Fruit fly (Drosophila melanogaster) whole organism, embryonic: Measurements from ENCODE around the gene prg.

ENCODE experiments used
- Abd-B ChIP-seq: fragments of 200-800 bp; sonication (Bioruptor generic); optimal IDR thresholded peaks from 2 replicates; lab custom pipeline; 2018; ENCODE audit warnings: missing biosample characterization, mild to moderate bottlenecking, missing genetic modification characterization, moderate library complexity
- Ada2b ChIP-seq: fragments of 200-800 bp; sonication (Bioruptor generic); IDR thresholded peaks from 2 replicates; pipeline ENCODE4 v1.3.6; 2022; ENCODE audit warnings: missing biosample characterization, missing genetic modification characterization
- Blimp-1 ChIP-seq: fragments of 200-800 bp; sonication (Bioruptor generic); optimal IDR thresholded peaks from 3 replicates; lab custom pipeline; 2018; ENCODE audit warnings: missing biosample characterization, missing genetic modification characterization, mild to moderate bottlenecking, moderate library complexity, missing genetic modification reagents
- CG10209 ChIP-seq: fragments of 200-800 bp; sonication (Bioruptor generic); optimal IDR thresholded peaks from 3 replicates; lab custom pipeline; 2017; ENCODE audit warnings: missing biosample characterization, mild to moderate bottlenecking, missing genetic modification characterization, missing genetic modification reagents
- CG10321 ChIP-seq: fragments of 200-800 bp; sonication (Bioruptor generic); IDR thresholded peaks from 2 replicates; pipeline ENCODE4 v1.3.6; 2022; ENCODE audit warnings: missing biosample characterization, missing genetic modification characterization
- CG10366 ChIP-seq: fragments of 200-800 bp; sonication (Bioruptor generic); IDR thresholded peaks from 2 replicates; pipeline ENCODE4 v1.3.6; 2022; ENCODE audit warnings: missing biosample characterization, missing genetic modification characterization
- CG10959 ChIP-seq: fragments of 200-800 bp; sonication (Bioruptor generic); IDR thresholded peaks from 2 replicates; pipeline ENCODE4 v1.3.6; 2022; ENCODE audit warnings: missing biosample characterization, missing genetic modification characterization
- CG12104 ChIP-seq: fragments of 200-800 bp; sonication (Bioruptor generic); optimal IDR thresholded peaks from 3 replicates; lab custom pipeline; 2016; ENCODE audit warnings: missing biosample characterization, missing genetic modification characterization
- CG12236 ChIP-seq: fragments of 200-800 bp; sonication (Bioruptor generic); optimal IDR thresholded peaks from 2 replicates; lab custom pipeline; 2016; ENCODE audit warnings: missing biosample characterization, missing genetic modification characterization
- CG12391 ChIP-seq: fragments of 200-800 bp; sonication (Bioruptor generic); optimal IDR thresholded peaks from 3 replicates; lab custom pipeline; 2018; ENCODE audit warnings: missing biosample characterization, mild to moderate bottlenecking, missing genetic modification characterization, moderate library complexity
- CG14710 ChIP-seq: fragments of 200-800 bp; sonication (Bioruptor generic); optimal IDR thresholded peaks from 3 replicates; lab custom pipeline; 2019; ENCODE audit warnings: missing biosample characterization, mild to moderate bottlenecking, missing genetic modification characterization, moderate library complexity
- CG2120 ChIP-seq: fragments of 200-800 bp; sonication (Bioruptor generic); optimal IDR thresholded peaks from 3 replicates; lab custom pipeline; 2016; ENCODE audit warnings: missing biosample characterization, missing genetic modification characterization
- CG2129 ChIP-seq: fragments of 200-800 bp; sonication (Bioruptor generic); IDR thresholded peaks from 2 replicates; pipeline ENCODE4 v1.3.6; 2022; ENCODE audit warnings: missing biosample characterization, missing genetic modification characterization; ENCODE audit not compliant: partially characterized antibody
- CG2712 ChIP-seq: fragments of 200-800 bp; optimal IDR thresholded peaks from 3 replicates; lab custom pipeline; 2019; ENCODE audit warnings: missing biosample characterization, mild to moderate bottlenecking, missing genetic modification characterization, moderate library complexity
- CG31224 ChIP-seq: fragments of 200-800 bp; sonication (Bioruptor generic); IDR thresholded peaks from 2 replicates; pipeline ENCODE4 v1.3.6; 2022; ENCODE audit warnings: missing biosample characterization, missing genetic modification characterization
- CG32532 ChIP-seq: fragments of 200-800 bp; sonication (Bioruptor generic); IDR thresholded peaks from 2 replicates; pipeline ENCODE4 v1.3.6; 2022; ENCODE audit warnings: missing biosample characterization, missing genetic modification characterization
- CG34224 ChIP-seq: fragments of 200-800 bp; sonication (Bioruptor generic); IDR thresholded peaks from 3 replicates; pipeline ENCODE4 v1.3.6; 2022; ENCODE audit warnings: missing biosample characterization, missing genetic modification characterization; ENCODE audit not compliant: partially characterized antibody
- CG3995 ChIP-seq: fragments of 200-800 bp; sonication (Bioruptor generic); optimal IDR thresholded peaks from 3 replicates; lab custom pipeline; 2016; ENCODE audit warnings: missing biosample characterization, missing genetic modification characterization
- CG4707 ChIP-seq: fragments of 200-800 bp; sonication (Bioruptor generic); optimal IDR thresholded peaks from 2 replicates; lab custom pipeline; 2018; ENCODE audit warnings: missing biosample characterization, mild to moderate bottlenecking, missing genetic modification characterization, moderate library complexity
- CG5953 ChIP-seq: fragments of 200-800 bp; sonication (Bioruptor generic); IDR thresholded peaks from 2 replicates; pipeline ENCODE4 v1.3.6; 2022; ENCODE audit warnings: missing biosample characterization, missing genetic modification characterization
- CG6765 ChIP-seq: fragments of 200-800 bp; sonication (Bioruptor generic); optimal IDR thresholded peaks from 3 replicates; lab custom pipeline; 2017; ENCODE audit warnings: missing biosample characterization, mild to moderate bottlenecking, missing genetic modification characterization
- CG9215 ChIP-seq: fragments of 200-800 bp; sonication (Bioruptor generic); IDR thresholded peaks from 2 replicates; pipeline ENCODE4 v1.3.6; 2022; ENCODE audit warnings: missing biosample characterization, missing genetic modification characterization
- CG9797 ChIP-seq: fragments of 200-800 bp; sonication (Bioruptor generic); optimal IDR thresholded peaks from 3 replicates; lab custom pipeline; 2018; ENCODE audit warnings: missing biosample characterization, mild to moderate bottlenecking, missing genetic modification characterization
- Doc3 ChIP-seq: fragments of 200-800 bp; sonication (Bioruptor generic); IDR thresholded peaks from 3 replicates; pipeline ENCODE4 v1.3.6; 2022; ENCODE audit warnings: missing biosample characterization, missing genetic modification characterization; ENCODE audit not compliant: partially characterized antibody
- MESR4 ChIP-seq: fragments of 200-800 bp; sonication (Bioruptor generic); optimal IDR thresholded peaks from 2 replicates; lab custom pipeline; 2018; ENCODE audit warnings: missing biosample characterization, mild to moderate bottlenecking, missing genetic modification characterization, moderate library complexity
- Max ChIP-seq: fragments of 200-800 bp; sonication (Bioruptor generic); optimal IDR thresholded peaks from 2 replicates; lab custom pipeline; 2016; ENCODE audit warnings: missing biosample characterization, mild to moderate bottlenecking, missing genetic modification characterization
- Med ChIP-seq: fragments of 200-800 bp; sonication (Bioruptor generic); peaks from one replicate; lab custom pipeline; 2016; ENCODE audit warnings: missing biosample characterization, missing genetic modification characterization, mild to moderate bottlenecking, inconsistent platforms, moderate library complexity
- Nf-YC ChIP-seq: fragments of 200-800 bp; optimal IDR thresholded peaks from 3 replicates; lab custom pipeline; 2019; ENCODE audit warnings: missing biosample characterization, mild to moderate bottlenecking, missing genetic modification characterization, moderate library complexity
- Oaz ChIP-seq: fragments of 200-800 bp; sonication (Bioruptor generic); IDR thresholded peaks from 2 replicates; pipeline ENCODE4 v1.3.6; 2022; ENCODE audit warnings: missing biosample characterization, missing genetic modification characterization
- Ptx1 ChIP-seq: fragments of 200-800 bp; sonication (Bioruptor generic); IDR thresholded peaks from 2 replicates; pipeline ENCODE4 v1.3.6; 2022; ENCODE audit warnings: missing biosample characterization, missing genetic modification characterization
- Six4 ChIP-seq: fragments of 200-800 bp; sonication (Bioruptor generic); optimal IDR thresholded peaks from 2 replicates; lab custom pipeline; 2016; ENCODE audit warnings: missing biosample characterization, missing genetic modification characterization
- Stat92E ChIP-seq, 3 experiments: fragments of >200 bp in 2 of 3; fragments of 200-800 bp in 1 of 3; sonication (Bioruptor generic) in 1 of 3; optimal IDR thresholded peaks; 2 replicates each; lab custom pipeline; 2017 to 2019; ENCODE audit warnings: missing biosample characterization in 3 of 3, missing genetic modification characterization in 3 of 3, mild to moderate bottlenecking in 1 of 3, moderate library complexity in 1 of 3
- Vsx1 ChIP-seq: fragments of 200-800 bp; sonication (Bioruptor generic); optimal IDR thresholded peaks from 2 replicates; lab custom pipeline; 2017; ENCODE audit warnings: missing biosample characterization, mild to moderate bottlenecking, missing genetic modification characterization, missing genetic modification reagents
- amos ChIP-seq: fragments of 200-800 bp; sonication (Bioruptor generic); IDR thresholded peaks from 2 replicates; pipeline ENCODE4 v1.3.6; 2022; ENCODE audit warnings: missing biosample characterization, missing genetic modification characterization; ENCODE audit not compliant: partially characterized antibody
- dmrt11E ChIP-seq: fragments of 200-800 bp; sonication (Bioruptor generic); optimal IDR thresholded peaks from 3 replicates; lab custom pipeline; 2018; ENCODE audit warnings: missing biosample characterization, mild to moderate bottlenecking, missing genetic modification characterization, moderate library complexity
- ems ChIP-seq: fragments of 200-800 bp; sonication (Bioruptor generic); optimal IDR thresholded peaks from 3 replicates; lab custom pipeline; 2016; ENCODE audit warnings: missing biosample characterization, missing genetic modification characterization
- gce ChIP-seq: fragments of 200-800 bp; sonication (Bioruptor generic); IDR thresholded peaks from 3 replicates; pipeline ENCODE4 v1.3.6; 2022; ENCODE audit warnings: missing biosample characterization, missing genetic modification characterization
- gfzf ChIP-seq: fragments of 200-800 bp; sonication (Bioruptor generic); optimal IDR thresholded peaks from 2 replicates; lab custom pipeline; 2016; ENCODE audit warnings: missing biosample characterization, mild to moderate bottlenecking, missing genetic modification characterization, moderate library complexity
- hbn ChIP-seq: fragments of 200-800 bp; sonication (Bioruptor generic); IDR thresholded peaks from 2 replicates; pipeline ENCODE4 v1.3.6; 2022; ENCODE audit warnings: missing biosample characterization, missing genetic modification characterization; ENCODE audit not compliant: partially characterized antibody
- prd ChIP-seq, 3 experiments: fragments of >200 bp in 2 of 3; fragments of 200-800 bp in 1 of 3; sonication (Bioruptor generic) in 1 of 3; optimal IDR thresholded peaks in 2 of 3; IDR thresholded peaks in 1 of 3; 2 replicates in 2 of 3; 3 replicates in 1 of 3; pipeline versions ENCODE4 v1.3.6 to Lab custom; 2017 to 2022; ENCODE audit warnings: missing biosample characterization in 1 of 3, missing genetic modification characterization in 1 of 3
- sc ChIP-seq, 3 experiments: fragments of >200 bp in 2 of 3; fragments of 200-800 bp in 1 of 3; sonication (Bioruptor generic) in 1 of 3; optimal IDR thresholded peaks; 2 replicates in 2 of 3; 3 replicates in 1 of 3; lab custom pipeline; 2017; ENCODE audit warnings: mild to moderate bottlenecking in 1 of 3, missing biosample characterization in 1 of 3, missing genetic modification characterization in 1 of 3, missing genetic modification reagents in 1 of 3
- scrt ChIP-seq: fragments of 200-800 bp; sonication (Bioruptor generic); optimal IDR thresholded peaks from 2 replicates; lab custom pipeline; 2018; ENCODE audit warnings: missing biosample characterization, mild to moderate bottlenecking, missing genetic modification characterization, moderate library complexity
- sima ChIP-seq: fragments of 200-800 bp; sonication (Bioruptor generic); optimal IDR thresholded peaks from 2 replicates; lab custom pipeline; 2016; ENCODE audit warnings: missing biosample characterization, missing genetic modification characterization
- sqz ChIP-seq: fragments of 200-800 bp; sonication (Bioruptor generic); optimal IDR thresholded peaks from 3 replicates; lab custom pipeline; 2018; ENCODE audit warnings: missing biosample characterization, mild to moderate bottlenecking, missing genetic modification characterization
- tx ChIP-seq: fragments of 200-800 bp; sonication (Bioruptor generic); optimal IDR thresholded peaks from 2 replicates; lab custom pipeline; 2016; ENCODE audit warnings: missing biosample characterization, missing genetic modification characterization

prg gene

DNA sequence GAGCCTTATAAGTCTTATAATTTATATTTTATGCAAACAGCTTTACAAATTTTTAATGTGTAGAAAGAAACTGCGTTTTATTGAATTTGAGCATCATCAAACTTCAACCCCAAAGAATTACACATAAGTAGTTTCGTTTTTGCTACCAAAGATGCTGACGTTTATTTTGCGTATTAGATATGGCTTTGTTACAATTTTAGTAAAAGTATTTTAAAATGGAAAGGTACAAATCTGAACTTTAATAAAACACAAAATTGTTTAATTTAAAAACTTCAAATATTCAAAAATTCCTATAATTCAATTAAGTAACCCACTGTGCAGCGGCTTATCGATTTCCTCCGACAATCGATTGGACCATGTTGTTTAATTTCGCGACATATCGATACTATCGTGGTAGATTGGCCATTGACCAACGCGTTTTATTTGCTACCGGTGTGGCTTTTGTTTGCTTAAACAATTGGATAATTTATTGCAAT lies at the start of gene prg (continued):
- TF ChIP-seq amos, result peak; percentile 94
- peak; percentile 96 for TF ChIP-seq CG4707 (GFP tag; lab: Kevin White, UChicago)
- TF ChIP-seq scrt (GFP tag; lab: Kevin White, UChicago), result no peak
- peak; percentile 53; the same call in 1 of the 2 replicates for TF ChIP-seq CG32532 (GFP tag; lab: Robert Waterston, UW)
- peak; percentile 18; the same call in 1 of the 2 replicates for TF ChIP-seq CG5953 (GFP tag; lab: Robert Waterston, UW)
- TF ChIP-seq gce (GFP tag; lab: Robert Waterston, UW), result no peak
- peak; percentile 16 for TF ChIP-seq CG6765 (GFP tag; lab: Kevin White, UChicago)
- peak; percentile 31 for TF ChIP-seq Vsx1
- peak; percentile 51 for TF ChIP-seq dmrt11E (tag; lab: Kevin White, UChicago)
- TF ChIP-seq sima (GFP tag; lab: Kevin White, UChicago), result no peak
- peak; percentile 88 for TF ChIP-seq CG2129 (GFP tag; lab: Robert Waterston, UW)
- no peak for TF ChIP-seq sc (optimal IDR thresholded peaks at IDR 0.05; lab: Kevin White, UChicago)
- TF ChIP-seq sc (GFP tag; optimal IDR thresholded peaks at IDR 0.05; lab: Kevin White, UChicago), result peak; percentile 24
- peak; percentile 67 for TF ChIP-seq Ada2b
- TF ChIP-seq CG12236 (GFP tag; lab: Kevin White, UChicago), result peak; percentile 43
- TF ChIP-seq CG10321 (GFP tag; lab: Robert Waterston, UW), result 0 out of 2 replicates have a peak, but pooled peaks have one; percentile 30
- TF ChIP-seq CG34224, result peak; percentile 99
- TF ChIP-seq hbn (GFP tag; lab: Robert Waterston, UW), result peak; percentile 98
- TF ChIP-seq ems, result peak; percentile 78
- peak; percentile 22 for TF ChIP-seq sqz (GFP tag; lab: Kevin White, UChicago)
- no peak for TF ChIP-seq CG10959 (GFP tag; lab: Robert Waterston, UW)
- peak; percentile 70 for TF ChIP-seq MESR4 (GFP tag; lab: Kevin White, UChicago)
- TF ChIP-seq CG10366 (GFP tag; lab: Robert Waterston, UW), result peak; percentile 47
- TF ChIP-seq Stat92E (GFP tag; optimal IDR thresholded peaks at IDR 0.05; lab: Kevin White, UChicago), result peak in 1 of 3 experiments; percentile 22
- TF ChIP-seq tx (GFP tag; lab: Kevin White, UChicago), result peak; percentile 35
- peak; percentile 84 for TF ChIP-seq Max (GFP tag; lab: Kevin White, UChicago)
- 0 out of 2 replicates have a peak, but pooled peaks have one; percentile 17 for TF ChIP-seq CG9215
- peak; percentile 69 for TF ChIP-seq CG14710 (tag; lab: Kevin White, UChicago)
- TF ChIP-seq, all 482 proteins: peak for 329

DNA sequence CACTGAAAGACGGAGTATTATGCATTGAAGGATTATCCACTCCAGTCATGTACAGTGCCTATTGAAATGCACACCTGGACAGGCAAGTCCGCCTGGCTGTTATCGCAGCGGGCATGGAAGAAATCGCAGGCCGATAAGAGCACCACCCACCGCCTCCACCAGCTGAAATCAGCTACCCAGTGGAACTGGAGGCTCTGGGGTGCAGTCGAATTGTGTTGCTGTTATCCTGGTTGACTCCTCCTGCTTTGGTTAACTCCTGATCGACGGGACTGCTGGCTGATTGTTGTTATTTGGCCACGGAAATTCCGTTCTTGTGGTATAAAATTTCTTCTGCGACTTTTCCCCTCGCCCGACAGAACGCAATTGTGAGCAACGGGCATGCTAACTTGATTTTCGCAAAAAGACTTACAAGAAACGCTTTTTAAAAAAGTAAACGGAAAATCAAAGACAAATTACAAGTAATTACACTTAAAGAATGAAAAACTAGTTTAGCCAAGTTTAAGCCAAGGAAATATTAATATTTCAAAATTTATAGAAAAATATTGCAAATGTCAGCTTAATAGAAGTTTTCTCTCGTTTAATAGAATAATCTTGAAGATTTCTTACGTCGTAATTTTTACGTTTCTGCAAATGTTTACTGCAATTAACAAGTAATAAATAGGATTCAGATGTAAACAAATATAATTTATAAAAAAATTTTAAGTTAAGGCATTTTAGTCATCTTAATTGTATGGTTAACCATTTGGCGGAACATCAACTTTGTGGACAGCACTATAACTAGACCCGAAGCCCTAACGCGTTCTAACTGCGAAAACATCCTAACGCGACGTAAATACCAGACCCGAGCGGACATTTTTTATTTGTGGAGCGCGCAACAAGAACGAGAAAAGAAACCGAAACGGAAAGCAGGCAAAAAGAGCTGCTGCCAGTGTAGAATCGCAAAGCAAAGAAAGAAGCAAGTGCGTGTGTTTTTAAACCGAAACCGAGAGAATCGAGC lies 49.1 kb upstream of the prg start, which contains the start of the genes CG13398 and Akap200:
CG13398 (minus strand) TSS at position 370 of the 997 bp plus-strand sequence.
Akap200 (plus strand) TSS at position 804 of the 997 bp plus-strand sequence.
- TF ChIP-seq prd (optimal IDR thresholded peaks at IDR 0.05; lab: Kevin White, UChicago) (no peak), prd (GFP tag; IDR thresholded peaks at IDR 0.05; lab: Robert Waterston, UW) (peak; percentile 47; the same call in 1 of the 3 replicates), Blimp-1 (GFP tag; lab: Kevin White, UChicago) (peak; percentile 1), Nf-YC (tag; lab: Kevin White, UChicago) (no peak), CG12104 (GFP tag; lab: Kevin White, UChicago) (peak; percentile 14), CG9797 (GFP tag; lab: Kevin White, UChicago) (peak; percentile 64), Doc3 (no peak), CG2712 (tag; lab: Kevin White, UChicago) (peak; percentile 56), Abd-B (GFP tag; lab: Kevin White, UChicago) (no peak), CG12391 (tag; lab: Kevin White, UChicago) (peak; percentile 65), Oaz (GFP tag; lab: Robert Waterston, UW) (no peak), CG3995 (peak; percentile 75), Ptx1 (GFP tag; lab: Robert Waterston, UW) (0 out of 2 replicates have a peak, but pooled peaks have one; percentile 32), CG31224 (0 out of 2 replicates have a peak, but pooled peaks have one; percentile 28), CG10209 (GFP tag; lab: Kevin White, UChicago) (peak; percentile 38), Six4 (peak; percentile 21), Med (GFP tag; lab: Kevin White, UChicago) (peak; percentile 76), CG2120 (GFP tag; lab: Kevin White, UChicago) (peak; percentile 48), gfzf (GFP tag; lab: Kevin White, UChicago) (peak; percentile 80)
